Worm (Caenorhabditis elegans) whole organism, midembryonic: ENCODE results near the gene str-209.

Source experiments
- T22C8.4 ChIP-seq: fragments of 200-800 bp; sonication (Bioruptor generic); IDR thresholded peaks from 2 replicates; pipeline ENCODE4 v1.3.6; 2022; ENCODE audit warnings: missing genetic modification characterization, missing compliant biosample characterization
- cog-1 ChIP-seq: sonication (generic microtip); optimal IDR thresholded peaks from 2 replicates; lab custom pipeline; 2016; ENCODE audit warnings: missing genetic modification characterization, missing compliant biosample characterization
- flt-1 ChIP-seq: fragments of 200-800 bp; sonication (Bioruptor generic); IDR thresholded peaks from 2 replicates; pipeline ENCODE4 v1.3.6; 2022; ENCODE audit warnings: missing genetic modification characterization, missing compliant biosample characterization
- klf-2 ChIP-seq: fragments of 200-800 bp; sonication (Bioruptor generic); conservative IDR thresholded peaks from 2 replicates; pipeline ENCODE4 v1.3.6; 2022; ENCODE audit warnings: missing genetic modification reagents, missing genetic modification characterization, missing compliant biosample characterization
- med-1 ChIP-seq: sonication (generic microtip); optimal IDR thresholded peaks from 2 replicates; lab custom pipeline; 2017; ENCODE audit warnings: missing genetic modification characterization, mild to moderate bottlenecking, missing compliant biosample characterization, antibody characterized with exemption, missing genetic modification reagents; ENCODE audit not compliant: insufficient read depth
- ref-1 ChIP-seq: fragments of 200-800 bp; sonication (Bioruptor generic); conservative IDR thresholded peaks from 2 replicates; pipeline ENCODE4 v1.3.6; 2022; ENCODE audit warnings: missing genetic modification reagents, missing genetic modification characterization, missing compliant biosample characterization
- tab-1 ChIP-seq: fragments of 200-800 bp; sonication (Bioruptor generic); IDR thresholded peaks from 2 replicates; pipeline ENCODE4 v1.3.6; 2022; ENCODE audit warnings: missing genetic modification characterization, missing compliant biosample characterization
- ztf-23 ChIP-seq: fragments of 200-800 bp; sonication (Bioruptor generic); IDR thresholded peaks from 2 replicates; pipeline ENCODE4 v1.3.6; 2022; ENCODE audit warnings: missing genetic modification reagents, missing genetic modification characterization, missing compliant biosample characterization
- ztf-29 ChIP-seq: fragments of 200-800 bp; sonication (Bioruptor generic); IDR thresholded peaks from 2 replicates; pipeline ENCODE4 v1.3.6; 2022; ENCODE audit warnings: missing genetic modification reagents, missing genetic modification characterization, missing compliant biosample characterization

Gene str-209

ce11 chrV:4977539-4977938, 28.8 kb downstream of the str-209 start:
- TF ChIP-seq klf-2 (GFP tag; lab: Robert Waterston, UW) = no peak
- TF ChIP-seq T22C8.4 (GFP tag; lab: Robert Waterston, UW) = no peak
- TF ChIP-seq ref-1 (GFP tag; lab: Robert Waterston, UW) = no peak
- no peak for TF ChIP-seq ztf-23 (GFP tag; lab: Robert Waterston, UW)
- no peak for TF ChIP-seq tab-1 (GFP tag; lab: Robert Waterston, UW)
- no peak for TF ChIP-seq ztf-29 (GFP tag; lab: Robert Waterston, UW)
- no peak for TF ChIP-seq med-1
- TF ChIP-seq flt-1 (GFP tag; lab: Robert Waterston, UW) = no peak
- no peak for TF ChIP-seq cog-1 (tag; lab: Kevin White, UChicago)

ce11 chrV:4979060-4979459, 30.3 kb downstream of the str-209 start, which contains the start of gene srsx-11:
Gene srsx-11 (minus strand): TSS chrV:4979160.
- TF ChIP-seq flt-1 (GFP tag; lab: Robert Waterston, UW) (no peak), tab-1 (GFP tag; lab: Robert Waterston, UW) (no peak), med-1 (no peak), cog-1 (tag; lab: Kevin White, UChicago) (no peak), T22C8.4 (GFP tag; lab: Robert Waterston, UW) (no peak), ref-1 (GFP tag; lab: Robert Waterston, UW) (no peak), ztf-29 (GFP tag; lab: Robert Waterston, UW) (no peak), ztf-23 (GFP tag; lab: Robert Waterston, UW) (no peak), klf-2 (GFP tag; lab: Robert Waterston, UW) (no peak)

- TF ChIP-seq T22C8.4 (GFP tag; lab: Robert Waterston, UW) (no peak), cog-1 (tag; lab: Kevin White, UChicago) (no peak), tab-1 (GFP tag; lab: Robert Waterston, UW) (no peak), ztf-29 (GFP tag; lab: Robert Waterston, UW) (no peak), ref-1 (GFP tag; lab: Robert Waterston, UW) (no peak), ztf-23 (GFP tag; lab: Robert Waterston, UW) (no peak), flt-1 (GFP tag; lab: Robert Waterston, UW) (no peak), klf-2 (GFP tag; lab: Robert Waterston, UW) (no peak), med-1 (no peak)
Measured at ce11 chrV:4980094-4980493, 31.4 kb downstream of the str-209 start.

ce11 chrV:4980873-4981272, 32.1 kb downstream of the str-209 start, which contains the start of gene srsx-12:
Gene srsx-12 (minus strand): TSS chrV:4980973.
- TF ChIP-seq med-1 = no peak
- TF ChIP-seq ztf-29 (GFP tag; lab: Robert Waterston, UW) = no peak
- TF ChIP-seq tab-1 (GFP tag; lab: Robert Waterston, UW) = no peak
- TF ChIP-seq ref-1 (GFP tag; lab: Robert Waterston, UW) = no peak

ce11 chrV:4983091-4983490, 34.4 kb downstream of the str-209 start, which contains the start of gene srsx-13:
Gene srsx-13 (minus strand): TSS chrV:4983191.
- TF ChIP-seq ref-1 (GFP tag; lab: Robert Waterston, UW) (no peak), tab-1 (GFP tag; lab: Robert Waterston, UW) (no peak), ztf-29 (GFP tag; lab: Robert Waterston, UW) (no peak), med-1 (no peak)

ce11 chrV:4987097-4987496, 38.4 kb downstream of the str-209 start, which contains the start of gene ncx-8:
Gene ncx-8 (minus strand): TSS chrV:4987197.
- TF ChIP-seq ztf-23 (GFP tag; lab: Robert Waterston, UW) = no peak
- TF ChIP-seq T22C8.4 (GFP tag; lab: Robert Waterston, UW) = no peak
- no peak for TF ChIP-seq med-1

ce11 chrV:4995155-4995554, 46.4 kb downstream of the str-209 start, which contains the start of gene ncx-9:
Gene ncx-9 (minus strand): TSS chrV:4995255.
- TF ChIP-seq ztf-23 (GFP tag; lab: Robert Waterston, UW) (no peak), ref-1 (GFP tag; lab: Robert Waterston, UW) (no peak), med-1 (no peak), T22C8.4 (GFP tag; lab: Robert Waterston, UW) (no peak), tab-1 (GFP tag; lab: Robert Waterston, UW) (no peak), cog-1 (tag; lab: Kevin White, UChicago) (no peak), flt-1 (GFP tag; lab: Robert Waterston, UW) (no peak), ztf-29 (GFP tag; lab: Robert Waterston, UW) (no peak), klf-2 (GFP tag; lab: Robert Waterston, UW) (no peak)

- TF ChIP-seq ztf-23 (GFP tag; lab: Robert Waterston, UW) = no peak
- TF ChIP-seq med-1 = no peak
- TF ChIP-seq cog-1 (tag; lab: Kevin White, UChicago) = no peak
- no peak for TF ChIP-seq T22C8.4 (GFP tag; lab: Robert Waterston, UW)
- TF ChIP-seq ztf-29 (GFP tag; lab: Robert Waterston, UW) = no peak
- TF ChIP-seq tab-1 (GFP tag; lab: Robert Waterston, UW) = no peak
Measured at ce11 chrV:5000406-5000805, 51.7 kb downstream of the str-209 start, which contains the start of gene ugt-7. Gene ugt-7 (minus strand): TSS chrV:5000566.
